Fruit fly (Drosophila melanogaster) Kc167 (cell line): ENCODE results near the gene CG32687.

Source experiments
- Sin3A ChIP-seq: fragments of >200 bp; optimal IDR thresholded peaks from 2 replicates; lab custom pipeline; 2018; ENCODE audit warnings: missing external identifiers
- h ChIP-seq: fragments of >200 bp; optimal IDR thresholded peaks from 3 replicates; lab custom pipeline; 2018; ENCODE audit warnings: missing external identifiers
- insv ChIP-seq: fragments of >200 bp; optimal IDR thresholded peaks from 3 replicates; lab custom pipeline; 2018; ENCODE audit warnings: missing external identifiers
- psq ChIP-seq: fragments of >200 bp; optimal IDR thresholded peaks from 2 replicates; lab custom pipeline; 2017; ENCODE audit warnings: missing external identifiers
- ttk ChIP-seq: sonication (Bioruptor generic); optimal IDR thresholded peaks from 2 replicates; lab custom pipeline; 2017; ENCODE audit warnings: missing external identifiers

dm6 chrX:10460506-10461114 lies 26.4 kb downstream of the CG32687 start, which contains the start of gene Neb-cGP:
- TF ChIP-seq Sin3A (lab: Kevin White, UChicago) (no peak), psq (lab: Kevin White, UChicago) (no peak), insv (lab: Kevin White, UChicago) (no peak), h (lab: Kevin White, UChicago) (no peak), ttk (no peak)
